Worm (Caenorhabditis elegans) whole organism, dauer: ENCODE measurements around the gene C28H8.8.

Source experiments
- unc-62 ChIP-seq: sonication (generic microtip); optimal IDR thresholded peaks from 2 replicates; lab custom pipeline; 2017; ENCODE audit warnings: missing biosample characterization, missing genetic modification reagents, missing genetic modification characterization

The C28H8.8 gene

DNA sequence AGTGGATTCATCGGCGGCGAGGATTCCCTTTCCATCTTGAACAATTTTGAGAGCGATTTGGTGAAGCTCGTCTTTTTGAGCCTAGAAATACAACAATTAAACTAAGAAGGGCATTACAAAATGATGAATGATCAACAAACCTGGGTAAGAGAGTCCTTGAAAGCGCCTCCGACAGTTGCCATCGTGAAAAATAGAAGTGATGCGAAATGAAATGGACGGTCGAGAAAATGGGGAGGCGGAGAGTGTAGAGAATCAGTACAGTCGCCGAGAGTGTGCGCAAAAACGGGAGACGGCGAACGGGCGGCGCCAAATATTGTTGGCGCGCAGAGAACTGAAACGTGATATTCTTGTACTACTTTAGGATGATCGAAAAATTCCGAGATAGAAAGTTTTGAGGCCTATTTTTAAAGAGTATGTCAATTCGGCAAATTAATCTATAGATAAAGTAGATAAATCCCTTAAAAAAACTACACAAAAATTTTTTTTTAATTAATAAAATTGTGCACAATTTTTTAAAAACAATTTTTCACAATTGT is 12.4 kb downstream of the C28H8.8 start, which contains the start of gene aldo-2:
TSS of gene aldo-2 (minus strand) at position 486 of the 536 bp plus-strand sequence.
- TF ChIP-seq unc-62 (GFP tag; lab: Kevin White, UChicago): no peak

DNA sequence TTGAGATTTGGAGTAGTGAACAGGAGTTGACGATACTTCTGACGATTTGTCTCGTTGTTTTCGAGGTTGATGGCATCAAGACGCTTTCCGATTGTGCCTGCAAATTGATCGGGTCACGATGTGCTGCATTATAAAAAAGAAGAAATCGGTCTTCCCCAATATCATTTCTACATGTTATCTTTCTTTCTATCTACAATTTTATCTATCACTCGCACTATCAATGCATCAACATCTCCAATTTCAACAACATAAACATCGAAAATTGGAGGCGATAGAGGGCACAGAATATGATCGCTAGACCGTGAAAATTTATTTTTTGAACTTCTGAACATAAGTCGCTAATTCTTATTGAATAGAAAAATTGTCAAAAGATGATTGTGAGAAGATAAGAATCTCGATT is 12.9 kb downstream of the C28H8.8 start:
- TF ChIP-seq unc-62 (GFP tag; lab: Kevin White, UChicago): no peak

DNA sequence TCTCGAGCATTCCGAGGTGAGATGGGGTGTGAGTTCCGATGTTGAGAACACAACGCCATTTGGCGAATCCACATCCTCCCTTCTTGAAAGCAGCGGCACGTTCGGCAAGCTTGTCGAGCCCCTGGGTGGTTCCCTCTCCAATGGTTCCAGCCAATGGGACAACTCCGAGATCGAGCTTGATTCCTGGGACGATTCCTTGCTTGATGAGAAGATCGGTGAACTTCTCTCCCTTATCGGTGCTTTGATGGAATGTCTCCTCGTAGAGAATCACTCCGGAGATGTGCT is 13.2 kb downstream of the C28H8.8 start:
- no peak for TF ChIP-seq unc-62 (GFP tag; lab: Kevin White, UChicago)

DNA sequence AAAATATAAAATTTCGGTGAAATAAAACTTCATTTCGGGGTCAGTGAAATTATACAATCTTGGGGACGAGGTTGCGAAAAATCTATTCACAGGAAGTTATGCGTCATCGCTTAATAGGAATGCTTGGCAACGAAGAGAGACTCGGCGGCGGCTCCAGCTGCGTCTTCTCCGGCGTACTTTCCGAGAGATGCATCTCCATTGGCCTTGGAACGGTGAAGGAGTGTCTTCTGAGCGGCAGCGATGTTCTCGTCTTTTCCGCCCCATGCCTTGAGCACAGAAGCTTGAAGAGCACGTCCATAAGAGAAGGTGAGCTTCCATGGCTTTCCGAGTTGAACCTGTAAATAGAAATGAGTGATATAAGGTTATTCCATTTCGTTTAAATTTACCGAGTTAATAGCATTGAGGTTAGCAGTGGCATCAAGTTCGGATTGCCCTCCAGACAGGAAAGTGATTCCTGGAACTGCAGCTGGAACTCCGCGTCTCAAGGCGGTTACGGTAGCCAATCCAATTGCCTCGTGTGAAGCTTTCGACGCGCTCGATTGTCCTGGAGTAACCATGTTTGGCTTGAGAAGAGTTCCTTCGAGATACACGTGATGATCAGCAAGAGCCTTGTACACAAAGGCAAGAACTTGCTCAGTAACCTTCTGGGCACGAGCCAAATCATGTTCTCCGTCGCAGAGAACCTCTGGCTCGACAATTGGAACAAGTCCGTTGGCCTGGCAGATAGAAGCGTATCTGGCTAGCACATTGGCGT is 13.7 kb downstream of the C28H8.8 start:
- TF ChIP-seq unc-62 (GFP tag; lab: Kevin White, UChicago): no peak

DNA sequence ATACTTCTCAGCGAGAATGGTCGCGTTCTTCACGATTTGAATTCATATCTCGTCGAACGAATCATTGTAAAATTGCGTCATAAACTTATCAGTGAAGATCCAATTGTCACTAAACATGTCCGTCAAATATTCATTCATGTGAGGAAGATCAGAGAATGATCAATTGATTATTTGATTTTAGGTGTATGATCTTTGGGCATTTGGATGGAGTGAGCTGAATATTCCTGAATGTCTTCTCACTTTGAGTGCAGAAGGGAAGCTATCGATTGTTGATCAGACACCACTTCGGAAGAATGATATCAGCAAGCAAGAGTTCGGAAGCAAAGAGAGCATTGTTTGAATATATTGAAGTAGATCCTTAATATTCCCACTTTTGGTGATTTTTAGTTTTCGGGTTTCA is 14.3 kb downstream of the C28H8.8 start:
- no peak for TF ChIP-seq unc-62 (GFP tag; lab: Kevin White, UChicago)

DNA sequence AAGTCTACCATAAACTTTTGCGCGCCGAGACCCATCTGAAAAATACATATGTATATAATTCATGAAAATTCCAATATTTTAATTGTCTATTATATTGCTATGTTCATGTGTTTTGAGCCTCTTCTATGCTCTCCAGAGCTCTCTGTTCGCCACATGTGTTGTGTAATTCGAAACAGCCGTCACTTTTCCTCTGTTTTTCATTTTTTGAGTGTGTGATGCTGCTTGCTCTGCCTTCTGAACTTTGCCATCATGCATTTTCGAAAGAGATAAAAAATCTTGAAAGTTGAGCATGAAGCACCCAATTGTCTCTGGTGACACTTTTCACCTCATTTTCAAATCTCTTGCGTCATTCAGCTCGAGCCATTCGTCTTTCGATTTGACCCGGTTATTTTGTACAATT is 16.3 kb downstream of the C28H8.8 start:
- no peak for TF ChIP-seq unc-62 (GFP tag; lab: Kevin White, UChicago)

DNA sequence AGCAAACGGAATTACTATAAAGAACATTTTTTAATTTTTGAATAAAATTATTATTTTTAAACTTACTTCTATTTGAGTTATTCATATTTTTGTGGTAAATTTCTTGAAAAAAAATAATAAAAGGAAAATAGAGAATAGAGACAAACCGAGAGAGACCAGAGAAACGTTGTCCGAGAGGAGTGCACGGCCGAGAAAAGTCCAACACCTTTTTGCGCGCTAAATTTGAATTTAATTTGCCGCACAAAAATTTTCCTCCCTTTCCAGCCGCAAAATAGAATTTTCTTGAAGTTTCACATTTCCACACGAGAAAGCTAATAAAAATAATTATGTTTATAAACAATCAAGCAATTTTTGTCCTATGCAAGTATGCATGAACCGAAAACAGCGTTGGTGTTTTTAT is 16.8 kb downstream of the C28H8.8 start, which contains the start of the genes F01F1.11 and F01F1.3:
TSS of gene F01F1.11 (minus strand) at position 118 of the 400 bp plus-strand sequence.
TSS of gene F01F1.3 (plus strand) at position 179 of the 400 bp plus-strand sequence.
- no peak for TF ChIP-seq unc-62 (GFP tag; lab: Kevin White, UChicago)

DNA sequence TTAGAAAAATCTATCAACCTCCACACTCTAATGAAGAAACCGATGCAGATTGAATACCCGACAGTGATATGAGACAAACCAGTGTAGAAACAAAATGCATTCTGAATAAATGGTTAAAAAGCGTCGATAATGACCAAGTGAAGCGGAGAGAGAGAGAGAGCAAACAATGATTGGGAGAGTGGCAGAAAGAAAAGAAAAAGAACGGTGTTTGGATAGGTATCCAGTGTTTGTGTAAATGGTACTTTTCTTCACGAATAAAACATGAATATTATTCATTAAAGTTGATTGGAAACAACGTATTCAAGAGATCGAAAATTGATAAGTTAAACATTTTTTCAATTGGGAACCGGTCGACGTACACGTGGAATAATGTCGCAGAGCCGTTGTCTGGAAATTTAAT is 19.1 kb downstream of the C28H8.8 start, which contains the start of gene F01F1.15:
TSS of gene F01F1.15 (minus strand) at position 101 of the 400 bp plus-strand sequence.
- TF ChIP-seq unc-62 (GFP tag; lab: Kevin White, UChicago): no peak

DNA sequence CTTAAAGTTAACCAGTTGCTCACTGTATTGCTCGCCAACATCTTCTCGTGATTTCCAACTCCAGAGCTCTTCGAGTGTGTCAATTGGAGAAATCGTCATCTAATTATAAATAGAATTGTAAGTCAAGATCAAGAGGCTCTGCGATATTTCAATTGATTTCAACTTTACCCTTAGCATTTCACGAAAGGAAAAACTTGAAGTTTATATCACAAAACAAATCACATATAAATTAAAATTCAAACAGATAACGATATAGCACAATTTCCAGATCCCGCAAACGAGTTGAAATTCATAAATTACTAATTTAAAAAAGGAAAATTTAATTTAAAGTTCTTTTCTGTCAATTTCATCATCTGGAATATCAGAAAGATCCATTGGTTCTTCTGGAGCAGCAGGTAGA is 20.2 kb downstream of the C28H8.8 start, which contains the start of gene eng-1:
TSS of gene eng-1 (minus strand) at position 101 of the 400 bp plus-strand sequence.
- TF ChIP-seq unc-62 (GFP tag; lab: Kevin White, UChicago): no peak

DNA sequence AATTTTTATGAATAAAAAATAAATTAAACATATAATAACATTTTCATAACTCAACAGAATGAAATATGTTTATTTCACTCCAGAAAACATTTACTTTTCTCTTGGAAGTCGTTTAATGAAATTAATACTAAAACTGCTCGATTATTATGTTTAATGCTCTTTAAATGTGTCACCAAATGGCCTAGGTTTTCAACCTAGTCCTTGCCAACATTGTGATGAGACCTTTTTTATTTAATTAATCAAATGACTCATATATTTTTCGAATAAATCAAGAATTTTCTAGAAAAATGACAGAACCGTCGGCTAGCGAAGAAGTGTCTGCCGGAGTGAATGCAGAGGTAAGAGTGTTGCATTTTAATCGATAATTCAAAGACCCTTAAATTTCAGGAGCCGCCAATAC is 24.3 kb downstream of the C28H8.8 start, which contains the start of gene rabn-5:
TSS of gene rabn-5 (plus strand) at position 284 of the 400 bp plus-strand sequence.
- TF ChIP-seq unc-62 (GFP tag; lab: Kevin White, UChicago): no peak

DNA sequence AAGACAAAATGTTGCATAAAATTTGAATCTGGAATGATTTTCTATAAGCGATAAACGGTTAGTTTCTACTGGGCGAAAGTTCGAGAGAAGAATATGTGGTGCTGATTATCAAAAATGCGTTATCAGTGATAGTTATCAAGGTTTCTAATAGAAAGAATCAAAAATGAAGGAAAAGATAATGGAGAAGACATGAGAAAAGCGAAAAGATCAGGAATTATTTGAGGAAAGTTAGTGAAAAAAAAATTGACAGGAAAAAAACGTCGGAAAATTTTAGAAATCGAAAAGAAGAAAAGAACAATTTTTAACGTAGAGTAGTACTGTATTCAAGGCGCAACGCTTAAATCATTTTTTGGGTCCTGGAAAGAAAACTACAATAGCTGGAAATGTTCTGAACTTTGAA is 24.8 kb downstream of the C28H8.8 start, which contains the start of gene dnpp-1:
TSS of gene dnpp-1 (minus strand) at position 30 of the 400 bp plus-strand sequence.
- no peak for TF ChIP-seq unc-62 (GFP tag; lab: Kevin White, UChicago)

DNA sequence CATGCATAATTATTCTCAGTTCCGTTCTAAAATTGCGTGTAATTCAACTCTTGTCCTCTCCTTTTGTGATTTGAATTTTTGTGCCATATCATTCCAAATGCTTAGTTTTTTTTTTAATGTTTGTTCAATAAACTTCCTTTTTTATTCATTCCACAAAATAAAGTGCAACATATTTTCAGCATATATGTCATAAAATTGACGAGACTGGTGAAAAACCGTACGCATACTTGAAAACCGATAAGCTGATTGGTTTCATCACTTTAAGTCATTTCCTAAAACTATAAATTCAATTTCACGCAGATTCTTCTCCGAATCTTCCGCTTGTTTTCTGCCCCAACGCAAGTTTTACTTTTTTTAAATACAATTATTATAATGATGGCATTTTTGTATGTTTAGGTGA is 29.6 kb downstream of the C28H8.8 start, which contains the start of gene dpf-4:
TSS of gene dpf-4 (plus strand) at position 301 of the 400 bp plus-strand sequence.
- TF ChIP-seq unc-62 (GFP tag; lab: Kevin White, UChicago): no peak

DNA sequence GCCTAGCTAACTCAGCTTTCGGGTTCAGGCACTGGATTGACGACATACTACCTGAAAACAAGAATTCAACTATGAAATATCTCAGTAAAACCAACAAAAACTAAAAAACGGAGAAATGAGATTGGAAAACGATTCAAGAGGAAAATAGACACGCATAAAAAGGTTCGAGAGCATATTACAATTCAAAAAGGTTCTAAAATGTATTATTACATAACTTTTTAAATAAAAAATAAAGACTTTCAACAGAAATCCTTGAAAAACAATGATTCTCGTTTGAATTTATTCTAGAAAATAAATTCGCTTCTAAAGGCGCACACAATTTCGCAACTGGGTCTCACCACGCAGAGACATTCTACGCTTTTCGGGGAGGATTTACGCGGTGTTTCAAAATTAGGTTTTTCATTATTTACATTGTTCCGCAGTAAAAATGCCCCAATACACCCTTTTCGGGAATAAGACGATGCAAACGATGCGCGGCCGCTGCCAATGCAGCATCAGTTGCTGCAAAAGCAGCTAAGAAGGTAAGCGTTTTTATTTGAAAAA is 32.9 kb downstream of the C28H8.8 start, which contains the start of the genes cct-6 and alh-9:
TSS of gene cct-6 (minus strand) at position 51 of the 543 bp plus-strand sequence.
TSS of gene alh-9 (plus strand) at position 382 of the 543 bp plus-strand sequence.
- TF ChIP-seq unc-62 (GFP tag; lab: Kevin White, UChicago): no peak

DNA sequence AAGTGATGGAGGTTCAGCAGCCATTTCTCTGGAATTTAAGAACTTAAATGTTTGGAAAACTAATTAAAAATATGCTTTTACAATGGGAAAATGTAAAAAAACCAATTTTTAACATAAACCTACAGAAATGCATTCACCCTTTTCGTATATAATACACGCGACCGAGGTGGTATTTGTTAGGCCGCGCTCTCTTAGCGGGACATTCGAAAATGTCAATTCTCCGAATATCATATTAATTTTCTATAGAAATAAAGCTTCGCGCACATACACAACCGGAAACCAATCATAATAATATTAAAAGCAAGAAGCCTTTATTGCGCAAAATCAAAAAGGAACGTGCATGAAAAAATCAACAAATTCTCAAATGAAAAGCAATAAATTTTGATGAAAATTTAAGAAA is 35.3 kb downstream of the C28H8.8 start, which contains the start of gene ddx-23:
TSS of gene ddx-23 (minus strand) at position 30 of the 400 bp plus-strand sequence.
- TF ChIP-seq unc-62 (GFP tag; lab: Kevin White, UChicago): no peak

DNA sequence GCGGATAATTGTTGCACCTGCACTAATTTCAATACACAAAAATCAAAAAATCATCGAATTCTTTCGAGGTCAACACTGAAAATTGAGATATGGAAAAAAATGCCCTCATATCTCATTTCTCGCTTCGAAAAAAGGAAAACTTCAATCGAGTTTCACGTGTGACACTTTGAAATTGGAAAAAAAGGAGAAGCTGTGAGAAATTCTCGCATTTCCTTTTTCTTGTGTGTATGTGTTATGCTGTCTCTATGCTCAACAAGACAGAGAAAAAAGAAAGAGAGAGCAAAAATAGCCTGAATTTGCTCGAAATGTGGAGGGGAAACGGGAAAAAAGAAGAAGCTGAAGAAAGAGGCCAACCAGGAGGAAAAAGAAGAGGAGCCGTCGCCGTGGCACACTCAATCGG is 42.2 kb downstream of the C28H8.8 start:
- TF ChIP-seq unc-62 (GFP tag; lab: Kevin White, UChicago): no peak

DNA sequence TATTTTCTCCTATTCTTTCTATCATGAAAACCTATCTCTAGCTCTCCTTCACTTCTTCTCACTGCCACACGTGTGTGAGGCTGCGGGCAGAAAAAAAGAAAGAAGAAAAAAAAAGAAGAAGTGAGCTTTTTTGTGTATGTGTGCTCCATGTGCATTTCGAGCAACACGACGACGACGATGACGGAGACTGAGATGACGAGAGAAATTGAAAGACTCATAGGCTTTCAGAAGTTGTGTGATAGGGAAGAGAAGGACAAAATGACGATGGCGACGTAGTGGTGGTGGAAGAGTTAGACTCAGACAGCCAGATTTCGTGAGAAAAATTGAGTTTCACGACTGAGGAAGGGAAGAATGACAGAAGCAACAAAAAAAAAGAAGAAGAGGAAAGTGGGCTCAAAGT is 43.1 kb downstream of the C28H8.8 start:
- TF ChIP-seq unc-62 (GFP tag; lab: Kevin White, UChicago): no peak
